Worm (Caenorhabditis elegans): Measurements from ENCODE around the gene cdo-1.

DNA sequence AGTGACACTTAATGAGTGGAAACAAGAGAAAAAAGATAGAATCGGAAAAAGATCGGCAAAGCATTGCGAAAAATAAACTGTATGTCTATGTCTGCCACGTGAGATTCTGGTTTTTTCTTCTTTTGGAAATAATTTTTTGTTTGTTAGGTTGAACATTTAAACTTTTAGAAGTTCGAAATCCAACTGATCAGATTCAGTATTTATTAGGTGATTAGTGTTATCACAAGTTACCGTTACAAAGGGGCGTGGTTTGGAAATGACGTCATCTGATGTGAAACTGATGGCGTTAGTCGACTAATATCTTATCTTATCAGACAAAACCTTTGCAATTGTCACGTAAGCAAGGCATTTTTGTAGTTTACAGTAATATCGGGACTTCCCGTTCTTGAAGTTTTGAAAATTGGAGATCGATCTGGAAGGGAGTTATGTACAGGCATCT is 934 bp upstream of the cdo-1 start:
- TF ChIP-seq nhr-6 (tag; optimal IDR thresholded peaks at IDR 0.05) (peak; percentile 59), elt-3 (tag; optimal IDR thresholded peaks at IDR 0.05) (no peak), egl-27 (tag; optimal IDR thresholded peaks at IDR 0.05) (peak; percentile 28), nhr-23 (tag; optimal IDR thresholded peaks at IDR 0.05) (no peak)

Data from whole organism, L2 larva.